Fruit fly (Drosophila melanogaster) whole organism, embryonic: ENCODE data around the gene CG6766.

Experiments used
- CG10267 ChIP-seq: fragments of 200-800 bp; sonication (Bioruptor generic); optimal IDR thresholded peaks from 2 replicates; lab custom pipeline; 2018; ENCODE audit warnings: missing biosample characterization, mild to moderate bottlenecking, missing genetic modification characterization, moderate library complexity
- CG10321 ChIP-seq: fragments of 200-800 bp; sonication (Bioruptor generic); IDR thresholded peaks from 2 replicates; pipeline ENCODE4 v1.3.6; 2022; ENCODE audit warnings: missing biosample characterization, missing genetic modification characterization
- CG13287 ChIP-seq: fragments of 200-800 bp; sonication (Bioruptor generic); IDR thresholded peaks from 2 replicates; pipeline ENCODE4 v1.3.6; 2022; ENCODE audit warnings: missing biosample characterization, missing genetic modification characterization; ENCODE audit not compliant: partially characterized antibody
- CG1529 ChIP-seq: fragments of 200-800 bp; sonication (Bioruptor generic); optimal IDR thresholded peaks from 3 replicates; lab custom pipeline; 2018; ENCODE audit warnings: missing biosample characterization, missing genetic modification characterization
- CG1602 ChIP-seq: fragments of 200-800 bp; sonication (Bioruptor generic); optimal IDR thresholded peaks from 3 replicates; lab custom pipeline; 2016; ENCODE audit warnings: missing biosample characterization, missing genetic modification characterization
- CG18011 ChIP-seq: fragments of 200-800 bp; sonication (Bioruptor generic); optimal IDR thresholded peaks from 2 replicates; lab custom pipeline; 2017; ENCODE audit warnings: missing biosample characterization, missing genetic modification characterization, mild to moderate bottlenecking, moderate library complexity, missing genotype
- CG30431 ChIP-seq: fragments of 200-800 bp; sonication (Bioruptor generic); optimal IDR thresholded peaks from 2 replicates; lab custom pipeline; 2017; ENCODE audit warnings: missing biosample characterization, missing genetic modification characterization
- CG31224 ChIP-seq: fragments of 200-800 bp; sonication (Bioruptor generic); IDR thresholded peaks from 2 replicates; pipeline ENCODE4 v1.3.6; 2022; ENCODE audit warnings: missing biosample characterization, missing genetic modification characterization
- CG32767 ChIP-seq: fragments of 200-800 bp; sonication (Bioruptor generic); IDR thresholded peaks from 2 replicates; pipeline ENCODE4 v1.3.6; 2022; ENCODE audit warnings: missing biosample characterization, missing genetic modification characterization
- CG4617 ChIP-seq: fragments of 200-800 bp; sonication (Bioruptor generic); optimal IDR thresholded peaks from 3 replicates; lab custom pipeline; 2016; ENCODE audit warnings: missing biosample characterization, missing genetic modification characterization, borderline replicate concordance
- CG7372 ChIP-seq: fragments of 200-800 bp; sonication (Bioruptor generic); IDR thresholded peaks from 2 replicates; pipeline ENCODE4 v1.3.6; 2022; ENCODE audit warnings: missing biosample characterization, missing genetic modification characterization
- CG9797 ChIP-seq: fragments of 200-800 bp; sonication (Bioruptor generic); optimal IDR thresholded peaks from 3 replicates; lab custom pipeline; 2018; ENCODE audit warnings: missing biosample characterization, mild to moderate bottlenecking, missing genetic modification characterization
- Dll ChIP-seq: fragments of 200-800 bp; sonication (Bioruptor generic); IDR thresholded peaks from 4 replicates; pipeline ENCODE4 v1.3.6; 2022; ENCODE audit warnings: missing biosample characterization, missing genetic modification characterization; ENCODE audit not compliant: partially characterized antibody
- Dp ChIP-seq: fragments of 200-800 bp; sonication (Bioruptor generic); optimal IDR thresholded peaks from 2 replicates; lab custom pipeline; 2018; ENCODE audit warnings: missing biosample characterization, mild to moderate bottlenecking, missing genetic modification characterization, moderate library complexity
- Drgx ChIP-seq: fragments of 200-800 bp; sonication (Bioruptor generic); IDR thresholded peaks from 2 replicates; pipeline ENCODE4 v1.3.6; 2022; ENCODE audit warnings: missing biosample characterization, missing genetic modification characterization
- E2f2 ChIP-seq: fragments of 200-800 bp; sonication (Bioruptor generic); IDR thresholded peaks from 2 replicates; pipeline ENCODE4 v1.3.6; 2022; ENCODE audit warnings: missing biosample characterization, missing genetic modification characterization
- Gug ChIP-seq: fragments of 200-800 bp; sonication (Bioruptor generic); IDR thresholded peaks from 4 replicates; pipeline ENCODE4 v1.3.6; 2022; ENCODE audit warnings: missing biosample characterization, missing genetic modification characterization
- Hr39 ChIP-seq: fragments of >200 bp; optimal IDR thresholded peaks from 2 replicates; lab custom pipeline; 2017
- MBD-R2 ChIP-seq: fragments of 200-800 bp; sonication (Bioruptor generic); IDR thresholded peaks from 2 replicates; pipeline ENCODE4 v1.3.6; 2022; ENCODE audit warnings: missing biosample characterization, missing genetic modification characterization
- MESR4 ChIP-seq: fragments of 200-800 bp; sonication (Bioruptor generic); optimal IDR thresholded peaks from 2 replicates; lab custom pipeline; 2018; ENCODE audit warnings: missing biosample characterization, mild to moderate bottlenecking, missing genetic modification characterization, moderate library complexity
- Nf-YC ChIP-seq: fragments of 200-800 bp; optimal IDR thresholded peaks from 3 replicates; lab custom pipeline; 2019; ENCODE audit warnings: missing biosample characterization, mild to moderate bottlenecking, missing genetic modification characterization, moderate library complexity
- Tbp ChIP-seq: fragments of >200 bp; optimal IDR thresholded peaks from 2 replicates; lab custom pipeline; 2018; ENCODE audit warnings: missing biosample characterization, missing genetic modification characterization
- bsh ChIP-seq, 2 experiments: fragments of 200-800 bp; sonication (Bioruptor generic); optimal IDR thresholded peaks; 2 replicates each; lab custom pipeline; 2017 to 2018; ENCODE audit warnings: mild to moderate bottlenecking in 2 of 2, missing biosample characterization in 2 of 2, missing genetic modification characterization in 2 of 2, moderate library complexity in 1 of 2
- chinmo ChIP-seq: fragments of 200-800 bp; sonication (Bioruptor generic); IDR thresholded peaks from 4 replicates; pipeline ENCODE4 v1.3.6; 2022; ENCODE audit warnings: missing biosample characterization, missing genetic modification characterization; ENCODE audit not compliant: partially characterized antibody
- ci ChIP-seq: fragments of 200-800 bp; sonication (Bioruptor generic); IDR thresholded peaks from 3 replicates; pipeline ENCODE4 v1.3.6; 2022; ENCODE audit warnings: missing biosample characterization, missing genetic modification characterization
- crc ChIP-seq: fragments of 200-800 bp; sonication (Bioruptor generic); optimal IDR thresholded peaks from 2 replicates; lab custom pipeline; 2016; ENCODE audit warnings: missing biosample characterization, missing genetic modification characterization
- crol ChIP-seq: fragments of 200-800 bp; sonication (Bioruptor generic); IDR thresholded peaks from 2 replicates; pipeline ENCODE4 v1.3.6; 2022; ENCODE audit warnings: missing biosample characterization, missing genetic modification characterization
- crp ChIP-seq, 2 experiments: fragments of 200-800 bp; sonication (Bioruptor generic); optimal IDR thresholded peaks; 2 replicates in 1 of 2; 3 replicates in 1 of 2; lab custom pipeline; 2017; ENCODE audit warnings: missing biosample characterization in 2 of 2, missing genetic modification characterization in 2 of 2, mild to moderate bottlenecking in 1 of 2, moderate library complexity in 1 of 2
- da ChIP-seq: fragments of 200-800 bp; sonication (Bioruptor generic); optimal IDR thresholded peaks from 2 replicates; lab custom pipeline; 2016; ENCODE audit warnings: missing biosample characterization, missing genetic modification characterization
- emc ChIP-seq: fragments of 200-800 bp; sonication (Bioruptor generic); optimal IDR thresholded peaks from 2 replicates; lab custom pipeline; 2016; ENCODE audit warnings: missing biosample characterization, missing genetic modification characterization
- fd3F ChIP-seq: fragments of 200-800 bp; sonication (Bioruptor generic); optimal IDR thresholded peaks from 2 replicates; lab custom pipeline; 2018; ENCODE audit warnings: missing biosample characterization, mild to moderate bottlenecking, missing genetic modification characterization, moderate library complexity
- gfzf ChIP-seq: fragments of 200-800 bp; sonication (Bioruptor generic); optimal IDR thresholded peaks from 2 replicates; lab custom pipeline; 2016; ENCODE audit warnings: missing biosample characterization, mild to moderate bottlenecking, missing genetic modification characterization, moderate library complexity
- jumu ChIP-seq: fragments of 200-800 bp; sonication (Bioruptor generic); optimal IDR thresholded peaks from 3 replicates; lab custom pipeline; 2016; ENCODE audit warnings: missing biosample characterization, missing genetic modification characterization
- nom ChIP-seq: fragments of 200-800 bp; sonication (Bioruptor generic); optimal IDR thresholded peaks from 2 replicates; lab custom pipeline; 2017; ENCODE audit warnings: missing biosample characterization, missing genetic modification characterization, mild to moderate bottlenecking, moderate library complexity, missing genetic modification reagents
- otp ChIP-seq: fragments of 200-800 bp; sonication (Bioruptor generic); IDR thresholded peaks from 3 replicates; pipeline ENCODE4, ENCODE4 v1.3.6; 2022; ENCODE audit warnings: missing biosample characterization, missing genetic modification characterization
- pzg ChIP-seq: fragments of 200-800 bp; sonication (Bioruptor generic); optimal IDR thresholded peaks from 3 replicates; lab custom pipeline; 2018; ENCODE audit warnings: missing biosample characterization, mild to moderate bottlenecking, missing genetic modification characterization, moderate library complexity
- rib ChIP-seq: fragments of 200-800 bp; sonication (Bioruptor generic); IDR thresholded peaks from 2 replicates; pipeline ENCODE4 v1.3.6; 2022; ENCODE audit warnings: missing biosample characterization, missing genetic modification characterization
- sd ChIP-seq: fragments of 200-800 bp; sonication (Bioruptor generic); optimal IDR thresholded peaks from 3 replicates; lab custom pipeline; 2018; ENCODE audit warnings: missing biosample characterization, mild to moderate bottlenecking, missing genetic modification characterization, moderate library complexity
- sisA ChIP-seq: fragments of 200-800 bp; sonication (Bioruptor generic); IDR thresholded peaks from 2 replicates; pipeline ENCODE4 v1.3.6; 2022; ENCODE audit warnings: missing biosample characterization, missing genetic modification characterization
- sqz ChIP-seq: fragments of 200-800 bp; sonication (Bioruptor generic); optimal IDR thresholded peaks from 3 replicates; lab custom pipeline; 2018; ENCODE audit warnings: missing biosample characterization, mild to moderate bottlenecking, missing genetic modification characterization
- stwl ChIP-seq: fragments of 200-800 bp; sonication (Bioruptor generic); optimal IDR thresholded peaks from 3 replicates; lab custom pipeline; 2018; ENCODE audit warnings: missing biosample characterization, mild to moderate bottlenecking, missing genetic modification characterization, moderate library complexity
- unpg ChIP-seq: fragments of 200-800 bp; sonication (Bioruptor generic); optimal IDR thresholded peaks from 3 replicates; lab custom pipeline; 2018; ENCODE audit warnings: missing biosample characterization, mild to moderate bottlenecking, missing genetic modification characterization, moderate library complexity
- wek ChIP-seq: fragments of 200-800 bp; sonication (Bioruptor generic); optimal IDR thresholded peaks from 3 replicates; lab custom pipeline; 2018; ENCODE audit warnings: missing biosample characterization, mild to moderate bottlenecking, missing genetic modification characterization, moderate library complexity
- zf30C ChIP-seq: fragments of 200-800 bp; sonication (Bioruptor generic); optimal IDR thresholded peaks from 3 replicates; lab custom pipeline; 2018; ENCODE audit warnings: missing biosample characterization, mild to moderate bottlenecking, missing genetic modification characterization

The CG6766 gene

dm6 chr2L:12020735-12021134 is 19.8 kb downstream of the CG6766 start, which contains the start of gene Wdr81:
Gene Wdr81, minus strand, starts transcription at chr2L:12020960.
- TF ChIP-seq Dll (GFP tag; lab: Robert Waterston, UW) = peak; percentile 47; the same call in 2 of the 4 replicates
- TF ChIP-seq ci (GFP tag; lab: Robert Waterston, UW) = no peak
- no peak for TF ChIP-seq zf30C (GFP tag; lab: Kevin White, UChicago)
- TF ChIP-seq E2f2 = peak; percentile 94
- TF ChIP-seq CG4617 = peak; percentile 45
- TF ChIP-seq stwl (tag; lab: Kevin White, UChicago) = peak; percentile 28
- no peak for TF ChIP-seq CG32767 (GFP tag; lab: Robert Waterston, UW)
- peak; percentile 96 for TF ChIP-seq Dp (GFP tag; lab: Kevin White, UChicago)
- TF ChIP-seq CG13287 (GFP tag; lab: Robert Waterston, UW) = peak; percentile 46
- TF ChIP-seq Drgx (GFP tag; lab: Robert Waterston, UW) = no peak
- no peak for TF ChIP-seq otp (GFP tag; lab: Robert Waterston, UW)
- peak; percentile 88 for TF ChIP-seq sd (tag; lab: Kevin White, UChicago)
- TF ChIP-seq Tbp = no peak
- no peak for TF ChIP-seq fd3F (GFP tag; lab: Kevin White, UChicago)
- peak; percentile 48 for TF ChIP-seq wek
- peak; percentile 66 for TF ChIP-seq sqz (GFP tag; lab: Kevin White, UChicago)
- peak; percentile 17 for TF ChIP-seq CG10267 (tag; lab: Kevin White, UChicago)
- 0 out of 2 replicates have a peak, but pooled peaks have one; percentile 17 for TF ChIP-seq CG10321 (GFP tag; lab: Robert Waterston, UW)
- no peak for TF ChIP-seq da
- TF ChIP-seq pzg = peak; percentile 68
- TF ChIP-seq unpg (GFP tag; lab: Kevin White, UChicago) = no peak
- TF ChIP-seq MBD-R2 = peak; percentile 58
- no peak for TF ChIP-seq Nf-YC (tag; lab: Kevin White, UChicago)
- peak; percentile 76 to 93 for TF ChIP-seq crp (GFP tag; optimal IDR thresholded peaks at IDR 0.05; lab: Kevin White, UChicago)
- peak; percentile 68 for TF ChIP-seq rib
- TF ChIP-seq CG9797 = peak; percentile 58
- TF ChIP-seq gfzf (GFP tag; lab: Kevin White, UChicago) = peak; percentile 80
- no peak for TF ChIP-seq CG7372 (GFP tag; lab: Robert Waterston, UW)
- peak; percentile 61 for TF ChIP-seq MESR4 (GFP tag; lab: Kevin White, UChicago)
- no peak for TF ChIP-seq crc (GFP tag; lab: Kevin White, UChicago)

dm6 chr2L:12013741-12014393 is 26.6 kb downstream of the CG6766 start:
- TF ChIP-seq chinmo (GFP tag; lab: Robert Waterston, UW) = 0 out of 4 replicates have a peak, but pooled peaks have one; percentile 51
- TF ChIP-seq Drgx (GFP tag; lab: Robert Waterston, UW) = peak; percentile 58
- peak; percentile 44; the same call in 1 of the 2 replicates for TF ChIP-seq crol (GFP tag; lab: Robert Waterston, UW)
- TF ChIP-seq CG1529 (GFP tag; lab: Kevin White, UChicago) = no peak
- TF ChIP-seq CG31224 (GFP tag; lab: Robert Waterston, UW) = peak; percentile 63
- TF ChIP-seq emc = no peak
- TF ChIP-seq CG30431 (GFP tag; lab: Kevin White, UChicago) = no peak
- TF ChIP-seq Gug (GFP tag; lab: Robert Waterston, UW) = no peak
- no peak for TF ChIP-seq jumu
- peak; percentile 96 for TF ChIP-seq nom (GFP tag; lab: Kevin White, UChicago)
- TF ChIP-seq CG1602 (GFP tag; lab: Kevin White, UChicago) = no peak
- 0 out of 2 replicates have a peak, but pooled peaks have one; percentile 11 for TF ChIP-seq sisA (GFP tag; lab: Robert Waterston, UW)
- peak in 1 of 2 experiments; percentile 42 for TF ChIP-seq bsh (GFP tag; optimal IDR thresholded peaks at IDR 0.05; lab: Kevin White, UChicago)
- no peak for TF ChIP-seq CG18011 (GFP tag; lab: Kevin White, UChicago)
- TF ChIP-seq Hr39 = peak; percentile 70
